Fruit fly (Drosophila melanogaster): ENCODE results near the gene Nepl20.

The Nepl20 gene

DNA sequence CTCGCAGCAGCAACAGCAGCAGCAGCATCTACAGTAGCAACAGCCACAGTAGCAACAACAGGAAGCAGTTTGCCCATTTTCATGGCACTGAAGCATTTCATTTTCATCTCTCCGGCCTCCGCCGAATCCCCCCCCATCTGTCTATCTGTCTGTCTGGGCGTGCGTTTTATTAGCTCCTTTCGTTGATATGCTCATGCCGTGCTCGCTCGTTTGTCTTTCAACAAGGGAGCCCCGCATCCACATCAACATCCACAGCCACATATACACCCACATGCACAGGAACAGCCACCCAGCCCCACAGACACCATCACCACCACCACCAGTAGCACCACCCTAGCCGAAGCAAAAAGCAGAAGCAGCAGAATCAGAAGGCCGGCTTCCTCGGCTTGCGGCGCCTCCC is 29.1 kb upstream of the Nepl20 start:
- TF ChIP-seq CG4496 (GFP tag; IDR thresholded peaks at IDR 0.05) (0 out of 3 replicates have a peak, but pooled peaks have one; percentile 44), D1 (tag; optimal IDR thresholded peaks at IDR 0.05) (no peak), CG13204 (GFP tag; optimal IDR thresholded peaks at IDR 0.05) (peak; percentile 84), Snoo (tag; optimal IDR thresholded peaks at IDR 0.05) (no peak), EcR (GFP tag; optimal IDR thresholded peaks at IDR 0.05) (peak; percentile 54)

DNA sequence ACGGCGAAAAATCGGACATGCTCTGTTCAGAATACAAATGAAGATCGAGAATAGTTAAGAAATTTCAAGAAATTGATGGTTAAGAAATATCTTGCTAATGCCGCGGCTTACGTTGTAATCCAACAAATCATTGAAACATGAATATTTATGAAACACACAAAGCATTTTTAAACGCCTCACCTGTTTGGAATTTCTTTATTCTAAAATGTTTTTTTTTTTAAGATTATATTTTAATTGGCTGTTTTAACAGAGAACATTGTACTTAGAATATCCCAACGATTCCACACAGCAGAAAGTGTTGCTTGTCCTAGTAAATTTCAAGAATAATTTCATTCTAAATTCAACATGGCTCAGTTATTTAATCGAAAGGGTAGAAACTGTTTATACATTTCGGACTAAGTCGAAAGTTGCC is 28.6 kb upstream of the Nepl20 start:
- TF ChIP-seq CG17806 (tag; optimal IDR thresholded peaks at IDR 0.05) (peak; percentile 51), CG9948 (tag; optimal IDR thresholded peaks at IDR 0.05) (peak; percentile 63), CG14655 (GFP tag; optimal IDR thresholded peaks at IDR 0.05) (peak; percentile 83), Pif1B (GFP tag; optimal IDR thresholded peaks at IDR 0.05) (peak; percentile 41), CG8301 (tag; optimal IDR thresholded peaks at IDR 0.05) (peak; percentile 68), CG13204 (GFP tag; optimal IDR thresholded peaks at IDR 0.05) (no peak), CG12605 (GFP tag; IDR thresholded peaks at IDR 0.05) (no peak), CG8159 (tag; optimal IDR thresholded peaks at IDR 0.05) (peak; percentile 67), CG4496 (GFP tag; IDR thresholded peaks at IDR 0.05) (no peak), EcR (GFP tag; optimal IDR thresholded peaks at IDR 0.05) (no peak), CG32121 (GFP tag; IDR thresholded peaks at IDR 0.05) (no peak), CG15710 (tag; optimal IDR thresholded peaks at IDR 0.05) (peak; percentile 57), gl (tag; optimal IDR thresholded peaks at IDR 0.05) (no peak), CG34367 (tag; optimal IDR thresholded peaks at IDR 0.05) (peak; percentile 25), Pif1A (GFP tag; optimal IDR thresholded peaks at IDR 0.05) (peak; percentile 60), CG10348 (GFP tag; IDR thresholded peaks at IDR 0.05) (no peak), rn (GFP tag; IDR thresholded peaks at IDR 0.05) (no peak), Ets98B (GFP tag; IDR thresholded peaks at IDR 0.05) (peak; percentile 33; the same call in 1 of the 2 replicates), Snoo (tag; optimal IDR thresholded peaks at IDR 0.05) (no peak), fd96Ca (GFP tag; IDR thresholded peaks at IDR 0.05) (no peak), D1 (tag; optimal IDR thresholded peaks at IDR 0.05) (peak; percentile 14)

DNA sequence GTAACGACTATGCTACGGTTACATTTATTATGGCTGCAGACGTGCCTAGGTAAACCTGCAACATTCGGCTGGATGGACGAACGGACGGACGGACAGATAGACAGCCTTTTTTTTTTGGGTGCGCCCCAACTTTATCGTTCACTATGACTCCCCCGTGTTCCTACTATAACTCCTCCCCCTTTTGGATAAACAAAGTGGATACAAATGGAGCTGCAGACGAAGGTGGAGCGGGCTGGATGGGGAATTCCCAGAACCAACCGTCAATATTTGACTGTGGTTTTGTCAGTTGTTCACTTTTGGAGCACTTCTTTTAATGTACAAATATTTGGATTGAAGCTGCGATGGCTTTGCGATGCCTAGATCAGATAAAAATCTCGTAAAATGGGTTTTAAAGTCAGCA is 24.5 kb upstream of the Nepl20 start:
- TF ChIP-seq Pif1A (GFP tag; optimal IDR thresholded peaks at IDR 0.05), result no peak
- TF ChIP-seq CG34367 (tag; optimal IDR thresholded peaks at IDR 0.05), result no peak
- TF ChIP-seq rn (GFP tag; IDR thresholded peaks at IDR 0.05), result no peak
- TF ChIP-seq CG4496 (GFP tag; IDR thresholded peaks at IDR 0.05), result no peak
- no peak for TF ChIP-seq CG14655 (GFP tag; optimal IDR thresholded peaks at IDR 0.05)
- TF ChIP-seq EcR (GFP tag; optimal IDR thresholded peaks at IDR 0.05), result no peak
- TF ChIP-seq gl (tag; optimal IDR thresholded peaks at IDR 0.05), result no peak
- TF ChIP-seq CG13204 (GFP tag; optimal IDR thresholded peaks at IDR 0.05), result no peak
- TF ChIP-seq CG15710 (tag; optimal IDR thresholded peaks at IDR 0.05), result no peak
- no peak for TF ChIP-seq fd96Ca (GFP tag; IDR thresholded peaks at IDR 0.05)
- TF ChIP-seq D1 (tag; optimal IDR thresholded peaks at IDR 0.05), result no peak
- TF ChIP-seq CG8301 (tag; optimal IDR thresholded peaks at IDR 0.05), result no peak
- no peak for TF ChIP-seq Snoo (tag; optimal IDR thresholded peaks at IDR 0.05)
- no peak for TF ChIP-seq Pif1B (GFP tag; optimal IDR thresholded peaks at IDR 0.05)
- TF ChIP-seq Ets98B (GFP tag; IDR thresholded peaks at IDR 0.05), result no peak
- no peak for TF ChIP-seq CG9948 (tag; optimal IDR thresholded peaks at IDR 0.05)
- no peak for TF ChIP-seq CG8159 (tag; optimal IDR thresholded peaks at IDR 0.05)
- no peak for TF ChIP-seq CG32121 (GFP tag; IDR thresholded peaks at IDR 0.05)

DNA sequence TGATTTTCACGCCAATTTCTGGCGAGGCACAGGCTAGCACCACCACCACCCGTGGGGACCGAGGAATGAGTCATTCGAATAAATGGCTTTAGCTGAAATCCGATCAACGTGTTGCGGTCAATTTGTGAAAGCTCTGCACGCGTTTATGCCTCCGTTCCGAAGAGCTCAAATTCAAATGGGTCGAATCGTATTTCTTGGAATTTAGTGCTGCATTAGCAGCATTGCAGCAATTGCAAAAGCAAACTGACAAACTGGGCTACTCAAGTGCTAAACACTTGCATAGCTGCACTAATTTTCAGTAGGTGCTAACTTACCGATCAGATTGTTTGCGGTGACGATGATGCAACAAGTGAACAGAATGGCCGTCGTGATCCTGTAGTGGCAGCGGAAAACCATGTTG is 23.8 kb upstream of the Nepl20 start:
- TF ChIP-seq Snoo (tag; optimal IDR thresholded peaks at IDR 0.05), result no peak
- 0 out of 3 replicates have a peak, but pooled peaks have one; percentile 8 for TF ChIP-seq CG4496 (GFP tag; IDR thresholded peaks at IDR 0.05)

DNA sequence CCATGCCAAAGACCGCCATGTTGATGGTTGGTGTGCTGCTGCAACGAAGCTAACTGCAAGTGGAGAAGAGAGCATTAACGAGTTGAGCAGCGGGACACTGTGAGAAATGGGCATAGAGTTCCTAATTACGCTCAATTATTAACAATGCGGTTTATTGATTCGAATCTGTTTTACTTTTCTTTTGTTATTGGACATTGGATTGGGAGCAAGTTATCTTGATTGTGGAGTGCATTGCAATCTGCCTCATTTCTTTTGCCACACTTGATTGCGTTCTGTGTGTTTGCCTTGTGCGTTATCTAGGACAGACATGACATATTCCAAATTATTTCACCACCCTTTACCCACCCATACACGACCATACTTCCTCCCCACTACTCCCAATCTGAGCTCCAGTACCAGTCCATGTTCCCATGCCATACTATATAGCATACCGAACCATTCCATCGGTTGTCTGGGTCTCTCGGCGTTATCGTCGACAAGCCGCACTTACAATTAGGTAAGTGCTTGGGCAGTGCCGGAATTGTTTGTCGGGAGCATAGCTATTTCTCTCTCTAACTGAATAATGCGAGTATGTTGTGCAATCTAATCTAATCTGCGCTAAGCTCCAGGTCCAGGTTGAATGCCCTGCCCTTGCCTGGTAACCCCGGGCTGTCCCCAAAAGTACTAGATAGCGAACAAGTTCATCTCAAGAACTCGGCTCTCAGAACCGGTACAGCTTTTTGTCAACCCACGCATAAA is 23.1 kb upstream of the Nepl20 start:
- no peak for TF ChIP-seq Snoo (tag; optimal IDR thresholded peaks at IDR 0.05)
- no peak for TF ChIP-seq EcR (GFP tag; optimal IDR thresholded peaks at IDR 0.05)
- peak; percentile 17 for TF ChIP-seq CG9948 (tag; optimal IDR thresholded peaks at IDR 0.05)
- peak; percentile 43 for TF ChIP-seq CG8159 (tag; optimal IDR thresholded peaks at IDR 0.05)
- peak; percentile 70 for TF ChIP-seq Ets98B (GFP tag; IDR thresholded peaks at IDR 0.05)
- peak; percentile 38 for TF ChIP-seq Pif1A (GFP tag; optimal IDR thresholded peaks at IDR 0.05)
- peak; percentile 68 for TF ChIP-seq CG8301 (tag; optimal IDR thresholded peaks at IDR 0.05)
- peak; percentile 22 for TF ChIP-seq Pif1B (GFP tag; optimal IDR thresholded peaks at IDR 0.05)
- peak; percentile 16; the same call in 1 of the 2 replicates for TF ChIP-seq CG12605 (GFP tag; IDR thresholded peaks at IDR 0.05)
- no peak for TF ChIP-seq gl (tag; optimal IDR thresholded peaks at IDR 0.05)
- TF ChIP-seq rn (GFP tag; IDR thresholded peaks at IDR 0.05), result no peak
- no peak for TF ChIP-seq CG10348 (GFP tag; IDR thresholded peaks at IDR 0.05)
- peak; percentile 62 for TF ChIP-seq CG14655 (GFP tag; optimal IDR thresholded peaks at IDR 0.05)
- no peak for TF ChIP-seq D1 (tag; optimal IDR thresholded peaks at IDR 0.05)
- TF ChIP-seq CG34367 (tag; optimal IDR thresholded peaks at IDR 0.05), result peak; percentile 48
- peak; percentile 68; the same call in 2 of the 3 replicates for TF ChIP-seq CG4496 (GFP tag; IDR thresholded peaks at IDR 0.05)
- peak; percentile 37 for TF ChIP-seq CG17806 (tag; optimal IDR thresholded peaks at IDR 0.05)
- peak; percentile 30; the same call in 1 of the 2 replicates for TF ChIP-seq CG32121 (GFP tag; IDR thresholded peaks at IDR 0.05)
- no peak for TF ChIP-seq CG13204 (GFP tag; optimal IDR thresholded peaks at IDR 0.05)
- TF ChIP-seq CG15710 (tag; optimal IDR thresholded peaks at IDR 0.05), result peak; percentile 50
- TF ChIP-seq fd96Ca (GFP tag; IDR thresholded peaks at IDR 0.05), result peak; percentile 86

DNA sequence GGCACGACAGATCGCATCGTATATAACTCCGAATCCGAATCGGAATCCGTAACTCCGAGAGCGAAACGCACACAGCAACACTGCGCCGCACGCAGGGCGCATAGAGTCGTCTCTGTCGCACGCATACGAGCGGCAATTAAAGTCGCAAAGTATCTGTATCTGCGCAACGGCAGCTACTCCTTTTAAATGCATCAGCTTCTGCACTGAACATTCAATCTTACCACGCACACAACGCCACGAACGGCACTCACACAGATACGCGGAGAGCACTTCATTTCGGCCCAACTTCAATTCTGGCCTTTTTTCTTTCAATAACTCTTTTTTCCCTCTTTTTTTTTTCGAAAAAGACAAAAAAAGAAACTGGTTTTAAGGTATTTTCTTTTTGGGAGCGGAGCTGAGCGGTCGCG is 22.3 kb upstream of the Nepl20 start:
- TF ChIP-seq EcR (GFP tag; optimal IDR thresholded peaks at IDR 0.05) (peak; percentile 53), CG14655 (GFP tag; optimal IDR thresholded peaks at IDR 0.05) (peak; percentile 78), Pif1A (GFP tag; optimal IDR thresholded peaks at IDR 0.05) (peak; percentile 90), CG10348 (GFP tag; IDR thresholded peaks at IDR 0.05) (no peak), Ets98B (GFP tag; IDR thresholded peaks at IDR 0.05) (peak; percentile 53; the same call in 1 of the 2 replicates), CG8301 (tag; optimal IDR thresholded peaks at IDR 0.05) (peak; percentile 62), CG12605 (GFP tag; IDR thresholded peaks at IDR 0.05) (peak; percentile 85), CG8159 (tag; optimal IDR thresholded peaks at IDR 0.05) (peak; percentile 88), fd96Ca (GFP tag; IDR thresholded peaks at IDR 0.05) (peak; percentile 53), CG34367 (tag; optimal IDR thresholded peaks at IDR 0.05) (peak; percentile 78), CG15710 (tag; optimal IDR thresholded peaks at IDR 0.05) (peak; percentile 87), CG13204 (GFP tag; optimal IDR thresholded peaks at IDR 0.05) (peak; percentile 96), rn (GFP tag; IDR thresholded peaks at IDR 0.05) (no peak), D1 (tag; optimal IDR thresholded peaks at IDR 0.05) (peak; percentile 67), CG17806 (tag; optimal IDR thresholded peaks at IDR 0.05) (peak; percentile 78), CG32121 (GFP tag; IDR thresholded peaks at IDR 0.05) (peak; percentile 54), CG4496 (GFP tag; IDR thresholded peaks at IDR 0.05) (peak; percentile 90), CG9948 (tag; optimal IDR thresholded peaks at IDR 0.05) (peak; percentile 78), Pif1B (GFP tag; optimal IDR thresholded peaks at IDR 0.05) (peak; percentile 74), gl (tag; optimal IDR thresholded peaks at IDR 0.05) (peak; percentile 97), Snoo (tag; optimal IDR thresholded peaks at IDR 0.05) (peak; percentile 70)

Data from whole organism, pupa.